Fruit fly (Drosophila melanogaster): Measurements from ENCODE around the gene Cog4.

Gene Cog4

DNA sequence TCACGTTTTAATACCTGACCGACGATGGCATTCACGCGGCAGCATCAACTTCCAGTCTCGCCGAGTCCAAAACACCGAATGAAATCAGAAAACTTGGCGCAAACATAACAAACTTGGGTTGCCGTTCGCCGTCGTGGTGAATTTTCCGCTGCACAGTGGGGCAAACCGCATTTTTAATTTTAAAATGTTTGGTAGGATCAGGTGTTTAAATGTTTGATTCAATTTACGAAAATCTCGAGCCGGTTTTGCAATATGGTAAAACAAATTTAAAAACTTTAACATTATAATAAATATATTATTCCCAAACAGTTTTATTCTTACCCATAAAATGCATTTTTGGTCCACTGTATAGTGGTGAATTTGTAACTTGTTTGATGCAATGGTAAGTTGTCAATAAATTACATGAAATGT, 14.1 kb downstream of the Cog4 start, which contains the start of gene RluA-1 (continued):
- TF ChIP-seq Lpt (GFP tag; optimal IDR thresholded peaks at IDR 0.05) (no peak), Hsf (GFP tag; optimal IDR thresholded peaks at IDR 0.05) (peak; percentile 98), ind (GFP tag; optimal IDR thresholded peaks at IDR 0.05) (peak; percentile 99), CG14965 (GFP tag; optimal IDR thresholded peaks at IDR 0.05; ENCODE audit: borderline replicate concordance) (peak; percentile 69), Dbx (GFP tag; IDR thresholded peaks at IDR 0.05) (peak; percentile 90), ap (GFP tag; IDR thresholded peaks at IDR 0.05) (peak; percentile 91), CG14667 (GFP tag; IDR thresholded peaks at IDR 0.05) (peak; percentile 99), Antp (GFP tag; optimal IDR thresholded peaks at IDR 0.05) (peak; percentile 88), al (GFP tag; IDR thresholded peaks at IDR 0.05) (peak; percentile 93), zf30C (GFP tag; optimal IDR thresholded peaks at IDR 0.05) (peak; percentile 38), CG4328 (GFP tag; optimal IDR thresholded peaks at IDR 0.05) (peak; percentile 98), Bgb (GFP tag; IDR thresholded peaks at IDR 0.05; ENCODE audit: partially characterized antibody) (peak; percentile 53), Optix (GFP tag; IDR thresholded peaks at IDR 0.05) (peak; percentile 99), sug (tag; optimal IDR thresholded peaks at IDR 0.05) (peak; percentile 96), Drgx (GFP tag; IDR thresholded peaks at IDR 0.05) (peak; percentile 99), vfl (GFP tag; optimal IDR thresholded peaks at IDR 0.05) (peak; percentile 96), CG10147 (GFP tag; optimal IDR thresholded peaks at IDR 0.05) (peak; percentile 98), CG12769 (tag; optimal IDR thresholded peaks at IDR 0.05) (peak; percentile 98), seq (GFP tag; IDR thresholded peaks at IDR 0.05) (peak; percentile 100), CG2889 (GFP tag; IDR thresholded peaks at IDR 0.05) (peak; percentile 98), CG14710 (tag; optimal IDR thresholded peaks at IDR 0.05) (peak; percentile 99), MBD-R2 (GFP tag; IDR thresholded peaks at IDR 0.05) (peak; percentile 73), tna (GFP tag; IDR thresholded peaks at IDR 0.05; ENCODE audit: partially characterized antibody) (peak; percentile 76), Camta (GFP tag; optimal IDR thresholded peaks at IDR 0.05) (peak; percentile 78), CG10979 (tag; optimal IDR thresholded peaks at IDR 0.05) (peak; percentile 99), Gug (GFP tag; IDR thresholded peaks at IDR 0.05) (peak; percentile 98), CG6791 (GFP tag; IDR thresholded peaks at IDR 0.05; ENCODE audit: partially characterized antibody) (0 out of 3 replicates have a peak, but pooled peaks have one; percentile 20), trh (GFP tag; optimal IDR thresholded peaks at IDR 0.05) (peak; percentile 98), CG10959 (GFP tag; IDR thresholded peaks at IDR 0.05) (peak; percentile 91), CG11398 (GFP tag; optimal IDR thresholded peaks at IDR 0.05) (peak; percentile 87), CG10654 (GFP tag; optimal IDR thresholded peaks at IDR 0.05) (peak; percentile 98), ssp (GFP tag; IDR thresholded peaks at IDR 0.05) (peak; percentile 95), Taf1 (GFP tag; IDR thresholded peaks at IDR 0.05) (peak; percentile 93), stwl (tag; optimal IDR thresholded peaks at IDR 0.05) (peak; percentile 98), so (GFP tag; IDR thresholded peaks at IDR 0.05) (peak; percentile 97), CG7839 (tag; optimal IDR thresholded peaks at IDR 0.05) (peak; percentile 99), pfk (GFP tag; optimal IDR thresholded peaks at IDR 0.05) (peak; percentile 65), dmrt99B (tag; optimal IDR thresholded peaks at IDR 0.05) (peak; percentile 99), CG17359 (tag; optimal IDR thresholded peaks at IDR 0.05) (peak; percentile 100), esg (GFP tag; conservative IDR thresholded peaks at IDR 0.05) (peak; percentile 98), CG1792 (GFP tag; optimal IDR thresholded peaks at IDR 0.05) (peak; percentile 90), psq (GFP tag; optimal IDR thresholded peaks at IDR 0.05) (peak; percentile 96), onecut (GFP tag; IDR thresholded peaks at IDR 0.05) (peak; percentile 94), ttk (GFP tag; IDR thresholded peaks at IDR 0.05) (peak; percentile 99), bab2 (GFP tag; optimal IDR thresholded peaks at IDR 0.05) (peak; percentile 96), fd96Cb (tag; optimal IDR thresholded peaks at IDR 0.05) (peak; percentile 99)

Data from whole organism, embryonic.